Worm (Caenorhabditis elegans) whole organism, L4 larva: ENCODE results near the gene drap-1.
A peak's percentile ranks its signal among the peaks of the same experiment; 100 is the strongest.

Experiments used
- F44E2.7 ChIP-seq: fragments of 200-800 bp; sonication (Bioruptor generic); IDR thresholded peaks from 2 replicates; pipeline ENCODE4 v2.1.2; 2022; ENCODE audit warnings: missing genetic modification characterization, missing compliant biosample characterization
- F49E8.2 ChIP-seq: sonication (generic microtip); optimal IDR thresholded peaks from 2 replicates; lab custom pipeline; 2016; ENCODE audit warnings: missing compliant biosample characterization, mild to moderate bottlenecking, missing genetic modification characterization, borderline replicate concordance
- Y105C5A.15 ChIP-seq: fragments of 200-800 bp; sonication (Bioruptor generic); IDR thresholded peaks from 2 replicates; pipeline ENCODE4 v1.3.6; 2022; ENCODE audit warnings: missing genetic modification characterization, missing compliant biosample characterization
- Y5F2A.4 ChIP-seq: fragments of 200-800 bp; sonication (Bioruptor generic); optimal IDR thresholded peaks from 2 replicates; lab custom pipeline; 2018; ENCODE audit warnings: mild to moderate bottlenecking, missing genetic modification characterization, missing compliant biosample characterization
- Y75B8A.6 ChIP-seq: fragments of 200-800 bp; sonication (Bioruptor generic); IDR thresholded peaks from 2 replicates; pipeline ENCODE4 v1.3.6; 2022; ENCODE audit warnings: missing genetic modification reagents, missing genetic modification characterization, missing compliant biosample characterization
- ZK337.2 ChIP-seq: fragments of 200-800 bp; sonication (Bioruptor generic); IDR thresholded peaks from 2 replicates; pipeline ENCODE4 v1.3.6; 2022; ENCODE audit warnings: missing genetic modification reagents, missing genetic modification characterization, missing compliant biosample characterization
- ZK546.5 ChIP-seq, 2 experiments: sonication (generic microtip); optimal IDR thresholded peaks; 2 replicates each; lab custom pipeline; 2017; ENCODE audit warnings: missing biosample characterization in 2 of 2, missing genetic modification characterization in 2 of 2
- aha-1 ChIP-seq: fragments of 150-350 bp; peaks from one replicate; lab custom pipeline; 2014; ENCODE audit warnings: missing biosample characterization, missing genetic modification characterization
- aly-2 ChIP-seq: sonication (generic microtip); optimal IDR thresholded peaks from 2 replicates; lab custom pipeline; 2018; ENCODE audit warnings: missing biosample characterization, missing genetic modification characterization
- attf-4 ChIP-seq: sonication (generic microtip); optimal IDR thresholded peaks from 3 replicates; lab custom pipeline; 2017; ENCODE audit warnings: missing biosample characterization, missing genetic modification characterization
- ceh-20 ChIP-seq: fragments of 200-800 bp; sonication (Bioruptor generic); IDR thresholded peaks from 2 replicates; pipeline ENCODE4 v1.3.6; 2022; ENCODE audit warnings: missing genetic modification reagents, missing genetic modification characterization, missing compliant biosample characterization
- ceh-28 ChIP-seq: fragments of 150-350 bp; optimal IDR thresholded peaks from 2 replicates; lab custom pipeline; 2014; ENCODE audit warnings: missing biosample characterization, missing genetic modification reagents, missing genetic modification characterization
- ceh-44 ChIP-seq: fragments of 200-800 bp; sonication (Bioruptor generic); IDR thresholded peaks from 2 replicates; pipeline ENCODE4 v1.3.6; 2022; ENCODE audit warnings: missing genetic modification reagents, missing genetic modification characterization, missing compliant biosample characterization
- ceh-82 ChIP-seq: sonication (generic microtip); optimal IDR thresholded peaks from 2 replicates; lab custom pipeline; 2017; ENCODE audit warnings: missing biosample characterization, missing genetic modification characterization
- ces-1 ChIP-seq: fragments of 150-350 bp; sonication (generic microtip); optimal IDR thresholded peaks from 4 replicates; lab custom pipeline; 2014; ENCODE audit warnings: missing biosample characterization, missing genetic modification reagents, missing genetic modification characterization
- cey-2 ChIP-seq: sonication (generic microtip); optimal IDR thresholded peaks from 3 replicates; lab custom pipeline; 2017; ENCODE audit warnings: missing genetic modification characterization, mild to moderate bottlenecking, missing compliant biosample characterization, antibody characterized with exemption, borderline replicate concordance; ENCODE audit not compliant: insufficient read depth
- ctbp-1 ChIP-seq: fragments of 200-800 bp; sonication (Bioruptor generic); IDR thresholded peaks from 2 replicates; pipeline ENCODE4 v1.3.6; 2022; ENCODE audit warnings: missing genetic modification reagents, missing genetic modification characterization, missing compliant biosample characterization
- daf-8 ChIP-seq: fragments of 200-800 bp; sonication (Bioruptor generic); IDR thresholded peaks from 2 replicates; pipeline ENCODE4 v1.3.6; 2022; ENCODE audit warnings: missing genetic modification characterization, missing compliant biosample characterization
- dmd-6 ChIP-seq: fragments of 200-800 bp; sonication (Bioruptor generic); IDR thresholded peaks from 2 replicates; pipeline ENCODE4 v1.3.6; 2022; ENCODE audit warnings: missing genetic modification reagents, missing genetic modification characterization, missing compliant biosample characterization
- dve-1 ChIP-seq: sonication (generic microtip); optimal IDR thresholded peaks from 2 replicates; lab custom pipeline; 2017; ENCODE audit warnings: antibody characterized with exemption, mild to moderate bottlenecking, missing genetic modification characterization, missing compliant biosample characterization; ENCODE audit not compliant: insufficient read depth
- egl-27 ChIP-seq: sonication (generic microtip); optimal IDR thresholded peaks from 3 replicates; lab custom pipeline; 2017; ENCODE audit warnings: missing biosample characterization, missing genetic modification reagents, missing genetic modification characterization
- fkh-10 ChIP-seq: fragments of 150-350 bp; optimal IDR thresholded peaks from 2 replicates; lab custom pipeline; 2014; ENCODE audit warnings: missing biosample characterization, missing genetic modification reagents, missing genetic modification characterization
- gei-8 ChIP-seq: fragments of 200-800 bp; sonication (Bioruptor generic); optimal IDR thresholded peaks from 2 replicates; lab custom pipeline; 2018; ENCODE audit warnings: mild to moderate bottlenecking, missing genetic modification characterization, missing compliant biosample characterization
- hif-1 ChIP-seq, 2 experiments: sonication (generic microtip); optimal IDR thresholded peaks; 2 replicates each; lab custom pipeline; 2016 to 2017; ENCODE audit warnings: missing compliant biosample characterization in 2 of 2, missing genetic modification characterization in 2 of 2, missing genetic modification reagents in 2 of 2, missing genotype in 2 of 2, mild to moderate bottlenecking in 1 of 2
- hmg-1.1 ChIP-seq: fragments of 200-800 bp; sonication (Bioruptor generic); IDR thresholded peaks from 2 replicates; pipeline ENCODE4 v1.3.6; 2022; ENCODE audit warnings: missing genetic modification reagents, missing genetic modification characterization, missing compliant biosample characterization
- jun-1 ChIP-seq: fragments of 150-350 bp; optimal IDR thresholded peaks from 2 replicates; lab custom pipeline; 2014; ENCODE audit warnings: missing biosample characterization, missing genetic modification reagents, missing genetic modification characterization
- lin-13 ChIP-seq: fragments of 150-350 bp; optimal IDR thresholded peaks from 2 replicates; lab custom pipeline; 2014; ENCODE audit warnings: missing biosample characterization, missing genetic modification reagents, missing genetic modification characterization
- lin-15B ChIP-seq: fragments of 150-350 bp; sonication (generic microtip); optimal IDR thresholded peaks from 3 replicates; lab custom pipeline; 2014; ENCODE audit warnings: missing biosample characterization, missing genetic modification characterization
- lin-29 ChIP-seq: fragments of 200-800 bp; sonication (Bioruptor generic); IDR thresholded peaks from 2 replicates; pipeline ENCODE4 v1.3.6; 2022; ENCODE audit warnings: missing genetic modification reagents, missing genetic modification characterization, missing compliant biosample characterization
- lin-38 ChIP-seq: fragments of 200-800 bp; sonication (Bioruptor generic); IDR thresholded peaks from 2 replicates; pipeline ENCODE4 v1.3.6; 2022; ENCODE audit warnings: missing genetic modification reagents, missing genetic modification characterization, missing compliant biosample characterization
- lsy-2 ChIP-seq, 2 experiments: fragments of 150-350 bp in 1 of 2; sonication (generic microtip) in 1 of 2; optimal IDR thresholded peaks; 2 replicates each; lab custom pipeline; 2014 to 2017; ENCODE audit warnings: missing biosample characterization in 2 of 2, missing genetic modification characterization in 2 of 2
- madf-9 ChIP-seq: fragments of 200-800 bp; sonication (Bioruptor generic); conservative IDR thresholded peaks from 2 replicates; pipeline ENCODE4 v1.3.6; 2022; ENCODE audit warnings: missing genetic modification reagents, missing genetic modification characterization, missing compliant biosample characterization
- mes-2 ChIP-seq: sonication (generic microtip); optimal IDR thresholded peaks from 2 replicates; lab custom pipeline; 2016; ENCODE audit warnings: missing genotype, mild to moderate bottlenecking, missing genetic modification characterization, missing compliant biosample characterization; ENCODE audit not compliant: poor library complexity, severe bottlenecking
- nhr-237 ChIP-seq: sonication (generic microtip); optimal IDR thresholded peaks from 2 replicates; lab custom pipeline; 2017; ENCODE audit warnings: missing biosample characterization, missing genetic modification characterization
- nhr-25 ChIP-seq: sonication (generic microtip); optimal IDR thresholded peaks from 2 replicates; lab custom pipeline; 2017; ENCODE audit warnings: missing genetic modification characterization, mild to moderate bottlenecking, missing compliant biosample characterization, antibody characterized with exemption, moderate library complexity, borderline replicate concordance; ENCODE audit not compliant: insufficient read depth
- nhr-28 ChIP-seq: fragments of 150-350 bp; optimal IDR thresholded peaks from 2 replicates; lab custom pipeline; 2014; ENCODE audit warnings: missing biosample characterization, missing genetic modification characterization
- nhr-48 ChIP-seq: sonication (generic microtip); optimal IDR thresholded peaks from 2 replicates; lab custom pipeline; 2016; ENCODE audit warnings: mild to moderate bottlenecking, missing genetic modification characterization, missing compliant biosample characterization
- pha-4 ChIP-seq, 2 experiments: fragments of 150-350 bp in 1 of 2; fragments of 200-800 bp in 1 of 2; sonication (Bioruptor generic) in 1 of 2; IDR thresholded peaks in 1 of 2; optimal IDR thresholded peaks in 1 of 2; 2 replicates each; pipeline versions ENCODE4 v1.3.6 to Lab custom; 2014 to 2022; ENCODE audit warnings: missing genetic modification characterization in 2 of 2, missing genetic modification reagents in 2 of 2, missing biosample characterization in 1 of 2, missing compliant biosample characterization in 1 of 2
- rbr-2 ChIP-seq: sonication (generic microtip); optimal IDR thresholded peaks from 2 replicates; lab custom pipeline; 2016; ENCODE audit warnings: missing genotype, missing genetic modification characterization, missing compliant biosample characterization
- saeg-2 ChIP-seq: fragments of 200-800 bp; sonication (Bioruptor generic); IDR thresholded peaks from 2 replicates; pipeline ENCODE4 v1.3.6; 2022; ENCODE audit warnings: missing genetic modification reagents, missing genetic modification characterization, missing compliant biosample characterization
- set-16 ChIP-seq: fragments of 200-800 bp; sonication (Bioruptor generic); IDR thresholded peaks from 2 replicates; pipeline ENCODE4 v1.3.6; 2022; ENCODE audit warnings: missing genetic modification reagents, missing genetic modification characterization, missing compliant biosample characterization
- tag-97 ChIP-seq: fragments of 200-800 bp; sonication (Bioruptor generic); IDR thresholded peaks from 2 replicates; pipeline ENCODE4 v1.3.6; 2022; ENCODE audit warnings: missing genetic modification characterization, missing compliant biosample characterization
- tra-1 ChIP-seq: fragments of 200-800 bp; sonication (Bioruptor generic); IDR thresholded peaks from 2 replicates; pipeline ENCODE4 v1.3.6; 2022; ENCODE audit warnings: missing genetic modification reagents, missing genetic modification characterization, missing compliant biosample characterization
- vab-7 ChIP-seq: fragments of 200-800 bp; sonication (Bioruptor generic); IDR thresholded peaks from 2 replicates; pipeline ENCODE4 v1.3.6; 2022; ENCODE audit warnings: missing genetic modification reagents, missing genetic modification characterization, missing compliant biosample characterization
- zag-1 ChIP-seq: fragments of 150-350 bp; optimal IDR thresholded peaks from 2 replicates; lab custom pipeline; 2014; ENCODE audit warnings: missing biosample characterization, missing genetic modification characterization
- zfp-3 ChIP-seq: fragments of 200-800 bp; sonication (Bioruptor generic); conservative IDR thresholded peaks from 2 replicates; pipeline ENCODE4 v1.3.6; 2022; ENCODE audit warnings: missing genetic modification reagents, missing genetic modification characterization, missing compliant biosample characterization

drap-1 gene

ce11 chrV:9730743-9731706 lies 1.1 kb downstream of the drap-1 start (continued):
- TF ChIP-seq saeg-2 (GFP tag; lab: Robert Waterston, UW): peak; percentile 75; the same call in 1 of the 2 replicates
- peak; percentile 54 for TF ChIP-seq ceh-28 (tag; lab: Kevin White, UChicago)
- TF ChIP-seq ces-1 (GFP tag; lab: Kevin White, UChicago): peak; percentile 41
- TF ChIP-seq daf-8 (GFP tag; lab: Robert Waterston, UW): no peak
- TF ChIP-seq mes-2 (tag; lab: Kevin White, UChicago): peak; percentile 63
- TF ChIP-seq rbr-2 (tag; lab: Kevin White, UChicago): peak; percentile 97
- peak; percentile 87 for TF ChIP-seq ceh-20 (GFP tag; lab: Robert Waterston, UW)
- TF ChIP-seq F44E2.7 (GFP tag; lab: Robert Waterston, UW): no peak
- peak; percentile 100 for TF ChIP-seq aha-1 (tag; lab: Kevin White, UChicago)
- peak; percentile 94 for TF ChIP-seq ctbp-1 (GFP tag; lab: Robert Waterston, UW)
- TF ChIP-seq ceh-44: peak; percentile 84; the same call in 1 of the 2 replicates
- peak; percentile 83 for TF ChIP-seq pha-4 (GFP tag; IDR thresholded peaks at IDR 0.05; lab: Robert Waterston, UW)
- peak; percentile 70 for TF ChIP-seq pha-4 (tag; optimal IDR thresholded peaks at IDR 0.05; lab: Kevin White, UChicago)
- TF ChIP-seq lsy-2 (tag; optimal IDR thresholded peaks at IDR 0.05; lab: Kevin White, UChicago): peak; percentile 95 to 98
- TF ChIP-seq gei-8: peak; percentile 82
- TF ChIP-seq dve-1 (tag; lab: Kevin White, UChicago): peak; percentile 96
- no peak for TF ChIP-seq lin-15B (tag; lab: Kevin White, UChicago)
- peak; percentile 4 for TF ChIP-seq Y5F2A.4 (GFP tag; lab: Kevin White, UChicago)
- TF ChIP-seq nhr-48 (tag; lab: Kevin White, UChicago): peak; percentile 90
- TF ChIP-seq cey-2 (tag; lab: Kevin White, UChicago): peak; percentile 76
- TF ChIP-seq egl-27 (tag; lab: Kevin White, UChicago): no peak
- peak; percentile 93 for TF ChIP-seq dmd-6 (GFP tag; lab: Robert Waterston, UW)
- TF ChIP-seq fkh-10 (GFP tag; lab: Kevin White, UChicago): peak; percentile 89
- no peak for TF ChIP-seq aly-2
- no peak for TF ChIP-seq Y105C5A.15 (GFP tag; lab: Robert Waterston, UW)
- TF ChIP-seq lin-29 (GFP tag; lab: Robert Waterston, UW): no peak; the same call in 1 of the 2 replicates
- peak; percentile 35 for TF ChIP-seq zag-1
- no peak for TF ChIP-seq tag-97
- TF ChIP-seq ZK546.5 (tag; optimal IDR thresholded peaks at IDR 0.05; lab: Kevin White, UChicago): peak in 1 of 2 experiments; percentile 88
- no peak for TF ChIP-seq F49E8.2 (tag; lab: Kevin White, UChicago)
- no peak for TF ChIP-seq attf-4 (tag; lab: Kevin White, UChicago)
- no peak; the same call in 1 of the 2 replicates for TF ChIP-seq Y75B8A.6 (GFP tag; lab: Robert Waterston, UW)
- TF ChIP-seq jun-1 (tag; lab: Kevin White, UChicago): peak; percentile 78
- peak; percentile 83 for TF ChIP-seq lin-13 (GFP tag; lab: Kevin White, UChicago)
- TF ChIP-seq hmg-1.1 (GFP tag; lab: Robert Waterston, UW): peak; percentile 93
- peak; percentile 83 for TF ChIP-seq tra-1
- TF ChIP-seq lin-38: peak; percentile 68
- TF ChIP-seq ZK337.2: no peak
- no peak for TF ChIP-seq ceh-82
- peak; percentile 95 for TF ChIP-seq nhr-25 (tag; lab: Kevin White, UChicago)
- no peak; the same call in 1 of the 2 replicates for TF ChIP-seq vab-7 (GFP tag; lab: Robert Waterston, UW)
- peak; percentile 61 to 93 for TF ChIP-seq hif-1 (tag; optimal IDR thresholded peaks at IDR 0.05; lab: Kevin White, UChicago)
- peak; percentile 29 for TF ChIP-seq nhr-237
- peak; percentile 70 for TF ChIP-seq madf-9 (GFP tag; lab: Robert Waterston, UW)
- TF ChIP-seq nhr-28: peak; percentile 95
- peak; percentile 73; the same call in 1 of the 2 replicates for TF ChIP-seq zfp-3
- TF ChIP-seq set-16: peak; percentile 94
